Fruit fly (Drosophila melanogaster) whole organism, embryonic: ENCODE results near the gene CG15170.
A peak's percentile ranks its signal among the peaks of the same experiment; 100 is the strongest.

Experiments used
- Atf-2 ChIP-seq: fragments of 200-800 bp; sonication (Bioruptor generic); optimal IDR thresholded peaks from 2 replicates; lab custom pipeline; 2016; ENCODE audit warnings: missing biosample characterization, missing genetic modification characterization
- B-H1 ChIP-seq: fragments of 200-800 bp; sonication (Bioruptor generic); IDR thresholded peaks from 3 replicates; pipeline ENCODE4 v1.3.6; 2022; ENCODE audit warnings: missing biosample characterization, missing genetic modification characterization
- CG10147 ChIP-seq: fragments of 200-800 bp; sonication (Bioruptor generic); optimal IDR thresholded peaks from 2 replicates; lab custom pipeline; 2019; ENCODE audit warnings: missing biosample characterization, mild to moderate bottlenecking, missing genetic modification characterization, moderate library complexity
- CG10543 ChIP-seq: fragments of 200-800 bp; sonication (Bioruptor generic); optimal IDR thresholded peaks from 3 replicates; lab custom pipeline; 2017; ENCODE audit warnings: missing biosample characterization, mild to moderate bottlenecking, missing genetic modification characterization, moderate library complexity
- CG11085 ChIP-seq: fragments of 200-800 bp; sonication (Bioruptor generic); IDR thresholded peaks from 2 replicates; pipeline ENCODE4 v1.3.6; 2022; ENCODE audit warnings: missing biosample characterization, missing genetic modification characterization
- CG11456 ChIP-seq: fragments of 200-800 bp; sonication (Bioruptor generic); IDR thresholded peaks from 3 replicates; pipeline ENCODE4 v1.3.6; 2022; ENCODE audit warnings: missing biosample characterization, missing genetic modification characterization
- CG11696 ChIP-seq: fragments of 200-800 bp; sonication (Bioruptor generic); IDR thresholded peaks from 2 replicates; pipeline ENCODE4 v1.3.6; 2022; ENCODE audit warnings: missing biosample characterization, missing genetic modification characterization
- CG12744 ChIP-seq: fragments of 200-800 bp; sonication (Bioruptor generic); optimal IDR thresholded peaks from 2 replicates; lab custom pipeline; 2016; ENCODE audit warnings: missing biosample characterization, missing genetic modification characterization
- CG14965 ChIP-seq: fragments of 200-800 bp; sonication (Bioruptor generic); optimal IDR thresholded peaks from 2 replicates; lab custom pipeline; 2016; ENCODE audit warnings: missing biosample characterization, missing genetic modification characterization, borderline replicate concordance
- CG1529 ChIP-seq: fragments of 200-800 bp; sonication (Bioruptor generic); optimal IDR thresholded peaks from 3 replicates; lab custom pipeline; 2018; ENCODE audit warnings: missing biosample characterization, missing genetic modification characterization
- CG15514 ChIP-seq: fragments of 200-800 bp; sonication (Bioruptor generic); optimal IDR thresholded peaks from 3 replicates; lab custom pipeline; 2017; ENCODE audit warnings: missing biosample characterization, missing genetic modification characterization, mild to moderate bottlenecking, moderate library complexity, missing genetic modification reagents
- CG1603 ChIP-seq: fragments of 200-800 bp; sonication (Bioruptor generic); optimal IDR thresholded peaks from 2 replicates; lab custom pipeline; 2019; ENCODE audit warnings: missing biosample characterization, mild to moderate bottlenecking, missing genetic modification characterization, moderate library complexity
- CG2202 ChIP-seq: fragments of 200-800 bp; sonication (Bioruptor generic); optimal IDR thresholded peaks from 2 replicates; lab custom pipeline; 2018; ENCODE audit warnings: missing biosample characterization, mild to moderate bottlenecking, missing genetic modification characterization
- CG30431 ChIP-seq: fragments of 200-800 bp; sonication (Bioruptor generic); optimal IDR thresholded peaks from 2 replicates; lab custom pipeline; 2017; ENCODE audit warnings: missing biosample characterization, missing genetic modification characterization
- CG31441 ChIP-seq: fragments of 200-800 bp; sonication (Bioruptor generic); IDR thresholded peaks from 2 replicates; pipeline ENCODE4 v1.3.6; 2022; ENCODE audit warnings: missing biosample characterization, missing genetic modification characterization
- CG32532 ChIP-seq: fragments of 200-800 bp; sonication (Bioruptor generic); IDR thresholded peaks from 2 replicates; pipeline ENCODE4 v1.3.6; 2022; ENCODE audit warnings: missing biosample characterization, missing genetic modification characterization
- CG32767 ChIP-seq: fragments of 200-800 bp; sonication (Bioruptor generic); IDR thresholded peaks from 2 replicates; pipeline ENCODE4 v1.3.6; 2022; ENCODE audit warnings: missing biosample characterization, missing genetic modification characterization
- CG3407 ChIP-seq: fragments of 200-800 bp; sonication (Bioruptor generic); optimal IDR thresholded peaks from 2 replicates; lab custom pipeline; 2018; ENCODE audit warnings: missing biosample characterization, mild to moderate bottlenecking, missing genetic modification characterization
- CG6254 ChIP-seq: fragments of 200-800 bp; sonication (Bioruptor generic); optimal IDR thresholded peaks from 3 replicates; lab custom pipeline; 2017; ENCODE audit warnings: mild to moderate bottlenecking, missing biosample characterization, missing genetic modification reagents, missing genetic modification characterization
- CG6683 ChIP-seq: fragments of 200-800 bp; sonication (Bioruptor generic); optimal IDR thresholded peaks from 2 replicates; lab custom pipeline; 2017; ENCODE audit warnings: missing biosample characterization, mild to moderate bottlenecking, missing genetic modification characterization, missing genetic modification reagents
- CG6791 ChIP-seq: fragments of 200-800 bp; sonication (Bioruptor generic); IDR thresholded peaks from 3 replicates; pipeline ENCODE4 v1.3.6; 2022; ENCODE audit warnings: missing biosample characterization, missing genetic modification characterization; ENCODE audit not compliant: partially characterized antibody
- CG8765 ChIP-seq: fragments of 200-800 bp; sonication (Bioruptor generic); IDR thresholded peaks from 2 replicates; pipeline ENCODE4 v1.3.6; 2022; ENCODE audit warnings: missing biosample characterization, missing genetic modification characterization
- CG9876 ChIP-seq: fragments of 200-800 bp; sonication (Bioruptor generic); optimal IDR thresholded peaks from 2 replicates; lab custom pipeline; 2016; ENCODE audit warnings: missing biosample characterization, missing genetic modification characterization
- Dek ChIP-seq: fragments of 200-800 bp; sonication (Bioruptor generic); optimal IDR thresholded peaks from 3 replicates; lab custom pipeline; 2019; ENCODE audit warnings: missing biosample characterization, mild to moderate bottlenecking, missing genetic modification characterization, moderate library complexity
- Dip2 ChIP-seq: fragments of 200-800 bp; sonication (Bioruptor generic); IDR thresholded peaks from 2 replicates; pipeline ENCODE4 v1.3.6; 2022; ENCODE audit warnings: missing biosample characterization, missing genetic modification characterization
- Drgx ChIP-seq: fragments of 200-800 bp; sonication (Bioruptor generic); IDR thresholded peaks from 2 replicates; pipeline ENCODE4 v1.3.6; 2022; ENCODE audit warnings: missing biosample characterization, missing genetic modification characterization
- E2f1 ChIP-seq: fragments of 200-800 bp; sonication (Bioruptor generic); IDR thresholded peaks from 2 replicates; pipeline ENCODE4 v1.3.6; 2022; ENCODE audit warnings: missing biosample characterization, missing genetic modification characterization
- E2f2 ChIP-seq: fragments of 200-800 bp; sonication (Bioruptor generic); IDR thresholded peaks from 2 replicates; pipeline ENCODE4 v1.3.6; 2022; ENCODE audit warnings: missing biosample characterization, missing genetic modification characterization
- HHEX ChIP-seq: fragments of 200-800 bp; sonication (Bioruptor generic); optimal IDR thresholded peaks from 3 replicates; lab custom pipeline; 2017; ENCODE audit warnings: missing biosample characterization, mild to moderate bottlenecking, missing genetic modification characterization, missing genetic modification reagents
- HmgZ ChIP-seq: fragments of 200-800 bp; sonication (Bioruptor generic); optimal IDR thresholded peaks from 2 replicates; lab custom pipeline; 2018; ENCODE audit warnings: missing biosample characterization, mild to moderate bottlenecking, missing genetic modification characterization
- MTF-1 ChIP-seq: fragments of 200-800 bp; sonication (Bioruptor generic); optimal IDR thresholded peaks from 2 replicates; lab custom pipeline; 2018; ENCODE audit warnings: missing biosample characterization, mild to moderate bottlenecking, missing genetic modification characterization, borderline replicate concordance
- Mrtf ChIP-seq: fragments of 200-800 bp; sonication (Bioruptor generic); IDR thresholded peaks from 3 replicates; pipeline ENCODE4 v1.3.6; 2022; ENCODE audit warnings: missing biosample characterization, missing genetic modification characterization
- NfI ChIP-seq: fragments of 200-800 bp; sonication (Bioruptor generic); optimal IDR thresholded peaks from 3 replicates; lab custom pipeline; 2018; ENCODE audit warnings: missing biosample characterization, mild to moderate bottlenecking, missing genetic modification characterization, moderate library complexity
- Side ChIP-seq: fragments of 200-800 bp; sonication (Bioruptor generic); optimal IDR thresholded peaks from 2 replicates; lab custom pipeline; 2016; ENCODE audit warnings: missing biosample characterization, missing genetic modification characterization
- Sox100B ChIP-seq: fragments of 200-800 bp; sonication (Bioruptor generic); optimal IDR thresholded peaks from 3 replicates; lab custom pipeline; 2018; ENCODE audit warnings: missing biosample characterization, mild to moderate bottlenecking, missing genetic modification characterization
- Tbp ChIP-seq: fragments of >200 bp; optimal IDR thresholded peaks from 2 replicates; lab custom pipeline; 2018; ENCODE audit warnings: missing biosample characterization, missing genetic modification characterization
- Vsx1 ChIP-seq: fragments of 200-800 bp; sonication (Bioruptor generic); optimal IDR thresholded peaks from 2 replicates; lab custom pipeline; 2017; ENCODE audit warnings: missing biosample characterization, mild to moderate bottlenecking, missing genetic modification characterization, missing genetic modification reagents
- Xbp1 ChIP-seq: fragments of 200-800 bp; sonication (Bioruptor generic); optimal IDR thresholded peaks from 3 replicates; lab custom pipeline; 2016; ENCODE audit warnings: missing biosample characterization, mild to moderate bottlenecking, missing genetic modification characterization
- bcd ChIP-seq: fragments of 200-800 bp; sonication (Bioruptor generic); optimal IDR thresholded peaks from 2 replicates; lab custom pipeline; 2017; ENCODE audit warnings: missing biosample characterization, mild to moderate bottlenecking, missing genetic modification characterization
- bowl ChIP-seq: fragments of 200-800 bp; sonication (Bioruptor generic); IDR thresholded peaks from 2 replicates; pipeline ENCODE4 v1.3.6; 2022; ENCODE audit warnings: missing biosample characterization, missing genetic modification characterization
- bsh ChIP-seq, 2 experiments: fragments of 200-800 bp; sonication (Bioruptor generic); optimal IDR thresholded peaks; 2 replicates each; lab custom pipeline; 2017 to 2018; ENCODE audit warnings: mild to moderate bottlenecking in 2 of 2, missing biosample characterization in 2 of 2, missing genetic modification characterization in 2 of 2, moderate library complexity in 1 of 2
- cas ChIP-seq: fragments of 200-800 bp; sonication (Bioruptor generic); IDR thresholded peaks from 2 replicates; pipeline ENCODE4 v1.3.6; 2022; ENCODE audit warnings: missing biosample characterization, missing genetic modification characterization
- dati ChIP-seq: fragments of 200-800 bp; sonication (Bioruptor generic); IDR thresholded peaks from 2 replicates; pipeline ENCODE4 v1.3.6; 2022; ENCODE audit warnings: missing biosample characterization, missing genetic modification characterization
- eve ChIP-seq, 2 experiments: fragments of >200 bp; optimal IDR thresholded peaks; 2 replicates each; lab custom pipeline; 2017; ENCODE audit warnings: missing biosample characterization in 2 of 2, missing genetic modification characterization in 2 of 2
- gcm ChIP-seq: fragments of 200-800 bp; sonication (Bioruptor generic); optimal IDR thresholded peaks from 2 replicates; lab custom pipeline; 2019; ENCODE audit warnings: missing biosample characterization, mild to moderate bottlenecking, missing genetic modification characterization, moderate library complexity
- gem ChIP-seq: fragments of 200-800 bp; sonication (Bioruptor generic); optimal IDR thresholded peaks from 2 replicates; lab custom pipeline; 2019; ENCODE audit warnings: missing biosample characterization, mild to moderate bottlenecking, missing genetic modification characterization, moderate library complexity
- mld ChIP-seq: fragments of 200-800 bp; sonication (Bioruptor generic); IDR thresholded peaks from 3 replicates; pipeline ENCODE4 v1.3.6; 2022; ENCODE audit warnings: missing biosample characterization, missing genetic modification characterization; ENCODE audit not compliant: partially characterized antibody
- psq ChIP-seq: fragments of 200-800 bp; sonication (Bioruptor generic); optimal IDR thresholded peaks from 2 replicates; lab custom pipeline; 2017; ENCODE audit warnings: missing biosample characterization, missing genetic modification characterization
- row ChIP-seq: fragments of 200-800 bp; sonication (Bioruptor generic); IDR thresholded peaks from 3 replicates; pipeline ENCODE4 v1.3.6; 2022; ENCODE audit warnings: missing biosample characterization, missing genetic modification characterization
- sd ChIP-seq: fragments of 200-800 bp; sonication (Bioruptor generic); optimal IDR thresholded peaks from 3 replicates; lab custom pipeline; 2018; ENCODE audit warnings: missing biosample characterization, mild to moderate bottlenecking, missing genetic modification characterization, moderate library complexity

Gene CG15170

DNA sequence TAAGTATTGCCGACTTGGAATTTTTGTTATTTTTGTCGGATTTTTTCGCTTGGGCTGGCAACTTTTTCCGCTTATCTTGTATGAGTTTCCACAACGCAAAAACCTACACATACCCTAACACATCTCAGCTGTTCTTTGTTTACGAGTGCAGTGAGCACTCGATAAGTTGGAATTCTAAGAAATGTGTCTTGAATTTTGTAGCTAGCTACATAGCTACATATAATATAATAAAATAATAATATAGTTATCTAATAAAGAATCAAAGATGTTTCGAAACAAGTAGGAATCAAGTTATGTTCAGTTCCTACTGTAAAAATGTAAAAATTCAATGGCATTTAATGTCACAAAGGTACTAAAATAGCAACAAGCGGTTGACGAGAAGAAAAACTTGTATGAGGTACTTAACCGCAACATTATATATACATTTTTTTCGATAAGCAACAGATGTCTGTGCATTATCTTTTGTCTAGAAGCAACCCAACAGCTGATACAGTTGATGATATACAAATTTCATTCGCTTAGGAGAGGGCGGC, 32.8 kb downstream of the CG15170 start, which contains the start of gene Bhmt (continued):
- TF ChIP-seq E2f1 (GFP tag; lab: Robert Waterston, UW) (peak; percentile 60), CG8765 (GFP tag; lab: Robert Waterston, UW) (peak; percentile 11; the same call in 1 of the 2 replicates), CG10543 (GFP tag; lab: Kevin White, UChicago) (peak; percentile 76), CG11085 (GFP tag; lab: Robert Waterston, UW) (peak; percentile 55; the same call in 1 of the 2 replicates), Atf-2 (GFP tag; lab: Kevin White, UChicago) (no peak), CG32767 (GFP tag; lab: Robert Waterston, UW) (0 out of 2 replicates have a peak, but pooled peaks have one; percentile 46), E2f2 (peak; percentile 34; the same call in 1 of the 2 replicates), CG11696 (peak; percentile 61), HHEX (GFP tag; lab: Kevin White, UChicago) (peak; percentile 73), Drgx (GFP tag; lab: Robert Waterston, UW) (peak; percentile 87), Dip2 (no peak), bcd (GFP tag; lab: Kevin White, UChicago) (peak; percentile 62), B-H1 (peak; percentile 52), CG10147 (GFP tag; lab: Kevin White, UChicago) (peak; percentile 65), CG6791 (GFP tag; lab: Robert Waterston, UW) (no peak), CG6254 (GFP tag; lab: Kevin White, UChicago) (peak; percentile 15), mld (no peak), CG9876 (GFP tag; lab: Kevin White, UChicago) (no peak), Sox100B (GFP tag; lab: Kevin White, UChicago) (peak; percentile 56), CG12744 (no peak), HmgZ (peak; percentile 53), NfI (GFP tag; lab: Kevin White, UChicago) (peak; percentile 70), row (GFP tag; lab: Robert Waterston, UW) (peak; percentile 83), psq (GFP tag; lab: Kevin White, UChicago) (no peak), dati (GFP tag; lab: Robert Waterston, UW) (no peak), CG1529 (no peak), CG15514 (GFP tag; lab: Kevin White, UChicago) (peak; percentile 72), CG30431 (GFP tag; lab: Kevin White, UChicago) (no peak), cas (GFP tag; lab: Robert Waterston, UW) (no peak; the same call in 1 of the 2 replicates), Vsx1 (GFP tag; lab: Kevin White, UChicago) (peak; percentile 35), bowl (GFP tag; lab: Robert Waterston, UW) (peak; percentile 50; the same call in 1 of the 2 replicates), CG6683 (GFP tag; lab: Kevin White, UChicago) (peak; percentile 43), bsh (GFP tag; optimal IDR thresholded peaks at IDR 0.05; lab: Kevin White, UChicago) (peak; percentile 56 to 59), gcm (peak; percentile 25), Side (GFP tag; lab: Kevin White, UChicago) (no peak), CG32532 (peak; percentile 86), Tbp (GFP tag; lab: Kevin White, UChicago) (no peak), CG1603 (tag; lab: Kevin White, UChicago) (no peak), Dek (tag; lab: Kevin White, UChicago) (peak; percentile 67), Xbp1 (peak; percentile 57), eve (GFP tag; optimal IDR thresholded peaks at IDR 0.05; lab: Kevin White, UChicago) (no peak), Mrtf (peak; percentile 56; the same call in 1 of the 3 replicates), CG11456 (peak; percentile 75), gem (tag; lab: Kevin White, UChicago) (peak; percentile 78), CG31441 (GFP tag; lab: Robert Waterston, UW) (no peak; the same call in none of the 2 replicates), CG3407 (GFP tag; lab: Kevin White, UChicago) (peak; percentile 8), MTF-1 (peak; percentile 27), sd (tag; lab: Kevin White, UChicago) (peak; percentile 84), CG14965 (GFP tag; lab: Kevin White, UChicago) (no peak), CG2202 (no peak)
